Fruit fly (Drosophila melanogaster) whole organism, embryonic: Measurements from ENCODE around the gene CG3117.

Experiments used
- Bteb2 ChIP-seq: fragments of 200-800 bp; sonication (Bioruptor generic); optimal IDR thresholded peaks from 2 replicates; lab custom pipeline; 2016; ENCODE audit warnings: missing biosample characterization, missing genetic modification characterization
- CG10543 ChIP-seq: fragments of 200-800 bp; sonication (Bioruptor generic); optimal IDR thresholded peaks from 3 replicates; lab custom pipeline; 2017; ENCODE audit warnings: missing biosample characterization, mild to moderate bottlenecking, missing genetic modification characterization, moderate library complexity
- CG11085 ChIP-seq: fragments of 200-800 bp; sonication (Bioruptor generic); IDR thresholded peaks from 2 replicates; pipeline ENCODE4 v1.3.6; 2022; ENCODE audit warnings: missing biosample characterization, missing genetic modification characterization
- CG11504 ChIP-seq: fragments of 200-800 bp; sonication (Bioruptor generic); optimal IDR thresholded peaks from 3 replicates; lab custom pipeline; 2019; ENCODE audit warnings: missing biosample characterization, mild to moderate bottlenecking, missing genetic modification characterization, moderate library complexity
- CG12391 ChIP-seq: fragments of 200-800 bp; sonication (Bioruptor generic); optimal IDR thresholded peaks from 3 replicates; lab custom pipeline; 2018; ENCODE audit warnings: missing biosample characterization, mild to moderate bottlenecking, missing genetic modification characterization, moderate library complexity
- CG12769 ChIP-seq: fragments of 200-800 bp; sonication (Bioruptor generic); optimal IDR thresholded peaks from 2 replicates; lab custom pipeline; 2019; ENCODE audit warnings: missing biosample characterization, mild to moderate bottlenecking, missing genetic modification characterization, moderate library complexity
- CG14441 ChIP-seq: fragments of 200-800 bp; sonication (Bioruptor generic); IDR thresholded peaks from 2 replicates; pipeline ENCODE4 v1.3.6; 2022; ENCODE audit warnings: missing biosample characterization, missing genetic modification characterization
- CG17186 ChIP-seq: fragments of 200-800 bp; sonication (Bioruptor generic); optimal IDR thresholded peaks from 3 replicates; lab custom pipeline; 2017; ENCODE audit warnings: missing biosample characterization, missing genetic modification reagents, missing genetic modification characterization
- CG4617 ChIP-seq: fragments of 200-800 bp; sonication (Bioruptor generic); optimal IDR thresholded peaks from 3 replicates; lab custom pipeline; 2016; ENCODE audit warnings: missing biosample characterization, missing genetic modification characterization, borderline replicate concordance
- CG7928 ChIP-seq: fragments of 200-800 bp; sonication (Bioruptor generic); optimal IDR thresholded peaks from 2 replicates; lab custom pipeline; 2017; ENCODE audit warnings: missing biosample characterization, mild to moderate bottlenecking, missing genetic modification characterization
- Dip3 ChIP-seq: fragments of 200-800 bp; sonication (Bioruptor generic); optimal IDR thresholded peaks from 3 replicates; lab custom pipeline; 2016; ENCODE audit warnings: missing biosample characterization, missing genetic modification characterization
- H2.0 ChIP-seq: fragments of 200-800 bp; sonication (Bioruptor generic); IDR thresholded peaks from 2 replicates; pipeline ENCODE4 v1.3.6; 2022; ENCODE audit warnings: missing biosample characterization, missing genetic modification characterization
- HLH3B ChIP-seq: fragments of 200-800 bp; sonication (Bioruptor generic); IDR thresholded peaks from 2 replicates; pipeline ENCODE4 v1.3.6; 2022; ENCODE audit warnings: missing biosample characterization, missing genetic modification characterization
- Jarid2 ChIP-seq: fragments of 200-800 bp; sonication (Bioruptor generic); optimal IDR thresholded peaks from 3 replicates; lab custom pipeline; 2017; ENCODE audit warnings: mild to moderate bottlenecking, missing biosample characterization, missing genetic modification reagents, missing genetic modification characterization
- Mad ChIP-seq: fragments of 200-800 bp; sonication (Bioruptor generic); optimal IDR thresholded peaks from 2 replicates; lab custom pipeline; 2016; ENCODE audit warnings: missing biosample characterization, missing genetic modification characterization
- Meics ChIP-seq: fragments of 200-800 bp; sonication (Bioruptor generic); optimal IDR thresholded peaks from 2 replicates; lab custom pipeline; 2017; ENCODE audit warnings: missing biosample characterization, mild to moderate bottlenecking, missing genetic modification characterization
- Neu2 ChIP-seq: fragments of 200-800 bp; sonication (Bioruptor generic); optimal IDR thresholded peaks from 3 replicates; lab custom pipeline; 2016; ENCODE audit warnings: missing biosample characterization, missing genetic modification characterization, borderline replicate concordance
- NfI ChIP-seq: fragments of 200-800 bp; sonication (Bioruptor generic); optimal IDR thresholded peaks from 3 replicates; lab custom pipeline; 2018; ENCODE audit warnings: missing biosample characterization, mild to moderate bottlenecking, missing genetic modification characterization, moderate library complexity
- Oaz ChIP-seq: fragments of 200-800 bp; sonication (Bioruptor generic); IDR thresholded peaks from 2 replicates; pipeline ENCODE4 v1.3.6; 2022; ENCODE audit warnings: missing biosample characterization, missing genetic modification characterization
- YL-1 ChIP-seq: fragments of 200-800 bp; sonication (Bioruptor generic); optimal IDR thresholded peaks from 3 replicates; lab custom pipeline; 2017; ENCODE audit warnings: missing biosample characterization, mild to moderate bottlenecking, missing genetic modification characterization
- amos ChIP-seq: fragments of 200-800 bp; sonication (Bioruptor generic); IDR thresholded peaks from 2 replicates; pipeline ENCODE4 v1.3.6; 2022; ENCODE audit warnings: missing biosample characterization, missing genetic modification characterization; ENCODE audit not compliant: partially characterized antibody
- bab2 ChIP-seq: fragments of 200-800 bp; sonication (Bioruptor generic); optimal IDR thresholded peaks from 2 replicates; lab custom pipeline; 2016; ENCODE audit warnings: missing biosample characterization, missing genetic modification characterization
- bowl ChIP-seq: fragments of 200-800 bp; sonication (Bioruptor generic); IDR thresholded peaks from 2 replicates; pipeline ENCODE4 v1.3.6; 2022; ENCODE audit warnings: missing biosample characterization, missing genetic modification characterization
- chinmo ChIP-seq: fragments of 200-800 bp; sonication (Bioruptor generic); IDR thresholded peaks from 4 replicates; pipeline ENCODE4 v1.3.6; 2022; ENCODE audit warnings: missing biosample characterization, missing genetic modification characterization; ENCODE audit not compliant: partially characterized antibody
- chn ChIP-seq: fragments of 200-800 bp; sonication (Bioruptor generic); optimal IDR thresholded peaks from 2 replicates; lab custom pipeline; 2016; ENCODE audit warnings: missing biosample characterization, missing genetic modification characterization
- crol ChIP-seq: fragments of 200-800 bp; sonication (Bioruptor generic); IDR thresholded peaks from 2 replicates; pipeline ENCODE4 v1.3.6; 2022; ENCODE audit warnings: missing biosample characterization, missing genetic modification characterization
- ewg ChIP-seq: fragments of 200-800 bp; sonication (Bioruptor generic); optimal IDR thresholded peaks from 3 replicates; lab custom pipeline; 2017; ENCODE audit warnings: mild to moderate bottlenecking, missing biosample characterization, missing genetic modification reagents, missing genetic modification characterization
- fru ChIP-seq: fragments of >200 bp; optimal IDR thresholded peaks from 2 replicates; lab custom pipeline; 2017
- gfzf ChIP-seq: fragments of 200-800 bp; sonication (Bioruptor generic); optimal IDR thresholded peaks from 2 replicates; lab custom pipeline; 2016; ENCODE audit warnings: missing biosample characterization, mild to moderate bottlenecking, missing genetic modification characterization, moderate library complexity
- kni ChIP-seq: fragments of 200-800 bp; sonication (Bioruptor generic); optimal IDR thresholded peaks from 3 replicates; lab custom pipeline; 2017; ENCODE audit warnings: mild to moderate bottlenecking, missing biosample characterization, missing genetic modification reagents, missing genetic modification characterization
- lilli ChIP-seq: fragments of 200-800 bp; sonication (Bioruptor generic); optimal IDR thresholded peaks from 3 replicates; lab custom pipeline; 2016; ENCODE audit warnings: missing biosample characterization, missing genetic modification characterization
- lov ChIP-seq, 2 experiments: fragments of 200-800 bp in 1 of 2; fragments of >200 bp in 1 of 2; sonication (Bioruptor generic) in 1 of 2; IDR thresholded peaks in 1 of 2; optimal IDR thresholded peaks in 1 of 2; 2 replicates in 1 of 2; 3 replicates in 1 of 2; pipeline versions ENCODE4 v1.3.6 to Lab custom; 2017 to 2022; ENCODE audit warnings: missing biosample characterization in 1 of 2, missing genetic modification characterization in 1 of 2
- nerfin-1 ChIP-seq: fragments of 200-800 bp; sonication (Bioruptor generic); optimal IDR thresholded peaks from 3 replicates; lab custom pipeline; 2019; ENCODE audit warnings: missing biosample characterization, mild to moderate bottlenecking, missing genetic modification characterization, moderate library complexity
- psq ChIP-seq: fragments of 200-800 bp; sonication (Bioruptor generic); optimal IDR thresholded peaks from 2 replicates; lab custom pipeline; 2017; ENCODE audit warnings: missing biosample characterization, missing genetic modification characterization
- ranshi ChIP-seq: fragments of 200-800 bp; sonication (Bioruptor generic); IDR thresholded peaks from 2 replicates; pipeline ENCODE4 v1.3.6; 2022; ENCODE audit warnings: missing biosample characterization, missing genetic modification characterization
- row ChIP-seq: fragments of 200-800 bp; sonication (Bioruptor generic); IDR thresholded peaks from 3 replicates; pipeline ENCODE4 v1.3.6; 2022; ENCODE audit warnings: missing biosample characterization, missing genetic modification characterization
- sd ChIP-seq: fragments of 200-800 bp; sonication (Bioruptor generic); optimal IDR thresholded peaks from 3 replicates; lab custom pipeline; 2018; ENCODE audit warnings: missing biosample characterization, mild to moderate bottlenecking, missing genetic modification characterization, moderate library complexity
- sens-2 ChIP-seq: fragments of 200-800 bp; sonication (Bioruptor generic); IDR thresholded peaks from 2 replicates; pipeline ENCODE4 v1.3.6; 2022; ENCODE audit warnings: missing biosample characterization, missing genetic modification characterization
- sim ChIP-seq: fragments of 200-800 bp; sonication (Bioruptor generic); IDR thresholded peaks from 2 replicates; pipeline ENCODE4 v1.3.6; 2022; ENCODE audit warnings: missing biosample characterization, missing genetic modification characterization
- sqz ChIP-seq: fragments of 200-800 bp; sonication (Bioruptor generic); optimal IDR thresholded peaks from 3 replicates; lab custom pipeline; 2018; ENCODE audit warnings: missing biosample characterization, mild to moderate bottlenecking, missing genetic modification characterization
- tll ChIP-seq, 2 experiments: fragments of 200-800 bp in 1 of 2; fragments of >200 bp in 1 of 2; sonication (Bioruptor generic) in 1 of 2; optimal IDR thresholded peaks; 2 replicates each; lab custom pipeline; 2017 to 2019; ENCODE audit warnings: missing biosample characterization in 2 of 2, missing genetic modification characterization in 2 of 2, mild to moderate bottlenecking in 1 of 2, moderate library complexity in 1 of 2
- tna ChIP-seq: fragments of 200-800 bp; sonication (Bioruptor generic); IDR thresholded peaks from 2 replicates; pipeline ENCODE4 v1.3.6; 2022; ENCODE audit warnings: missing biosample characterization, missing genetic modification characterization; ENCODE audit not compliant: partially characterized antibody

CG3117 gene

DNA sequence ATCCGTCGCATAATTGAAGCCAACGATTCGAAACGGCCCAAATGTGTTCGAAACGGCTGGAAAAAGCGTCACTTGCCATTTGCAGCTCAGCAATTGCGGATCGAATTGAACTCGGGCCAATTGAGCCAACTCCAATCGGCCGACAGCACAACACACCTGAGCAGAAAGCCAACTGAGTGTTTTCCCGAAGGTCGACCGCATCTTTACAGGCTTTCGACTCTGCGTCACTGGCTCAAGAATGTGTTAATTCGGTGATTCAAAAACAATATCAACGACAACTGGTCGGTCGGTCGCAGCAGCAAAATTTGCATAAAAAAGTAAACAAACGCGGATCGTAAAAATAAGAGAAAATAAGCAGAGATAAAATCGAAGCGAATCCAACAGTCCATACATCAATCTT, 6.7 kb downstream of the CG3117 start (continued):
- no peak for TF ChIP-seq CG4617 (GFP tag; lab: Kevin White, UChicago)
- TF ChIP-seq CG7928 (GFP tag; lab: Kevin White, UChicago) = no peak
- no peak for TF ChIP-seq fru
- TF ChIP-seq CG12391 (tag; lab: Kevin White, UChicago) = no peak
- no peak for TF ChIP-seq sens-2 (GFP tag; lab: Robert Waterston, UW)
- TF ChIP-seq psq (GFP tag; lab: Kevin White, UChicago) = no peak
- no peak for TF ChIP-seq Jarid2
- TF ChIP-seq sd (tag; lab: Kevin White, UChicago) = peak; percentile 93
- no peak for TF ChIP-seq Meics (GFP tag; lab: Kevin White, UChicago)
- TF ChIP-seq chinmo (GFP tag; lab: Robert Waterston, UW) = peak; percentile 81; the same call in 1 of the 4 replicates
- no peak for TF ChIP-seq Oaz (GFP tag; lab: Robert Waterston, UW)
- TF ChIP-seq amos = no peak
- TF ChIP-seq Dip3 (GFP tag; lab: Kevin White, UChicago) = no peak
- no peak for TF ChIP-seq Mad
- TF ChIP-seq ewg (GFP tag; lab: Kevin White, UChicago) = no peak
- no peak for TF ChIP-seq H2.0
- no peak for TF ChIP-seq HLH3B
- TF ChIP-seq NfI (GFP tag; lab: Kevin White, UChicago) = no peak

DNA sequence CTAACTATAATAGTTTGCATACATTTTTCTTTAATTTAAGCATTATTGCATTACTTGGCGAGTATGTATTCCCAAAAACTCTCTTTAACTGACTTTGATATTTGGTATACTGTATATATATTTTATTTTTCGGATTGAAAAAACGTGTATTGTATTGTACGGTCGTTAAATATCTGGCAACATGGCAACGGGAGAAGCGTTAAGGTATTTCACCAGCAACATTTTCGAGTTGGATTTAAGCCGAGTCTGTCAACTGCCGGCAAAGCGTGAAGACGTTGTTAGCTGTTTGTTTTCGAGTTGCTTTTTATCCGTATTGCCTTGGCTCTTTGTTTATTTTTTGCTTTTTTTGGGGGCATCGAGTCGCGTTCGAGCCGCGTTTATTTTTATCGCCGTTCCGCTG, 7.2 kb downstream of the CG3117 start, which contains the start of gene CG2975:
CG2975 (plus strand) TSS at position 275 of the 400 bp plus-strand sequence.
- TF ChIP-seq chn (GFP tag; lab: Kevin White, UChicago) (no peak), Bteb2 (GFP tag; lab: Kevin White, UChicago) (no peak), crol (GFP tag; lab: Robert Waterston, UW) (no peak), tll (GFP tag; optimal IDR thresholded peaks at IDR 0.05; lab: Kevin White, UChicago) (no peak), nerfin-1 (tag; lab: Kevin White, UChicago) (no peak), Neu2 (GFP tag; lab: Kevin White, UChicago) (no peak), CG12769 (tag; lab: Kevin White, UChicago) (no peak), row (GFP tag; lab: Robert Waterston, UW) (0 out of 3 replicates have a peak, but pooled peaks have one; percentile 24), Oaz (GFP tag; lab: Robert Waterston, UW) (no peak), lilli (GFP tag; lab: Kevin White, UChicago) (no peak), sim (GFP tag; lab: Robert Waterston, UW) (no peak), CG11085 (GFP tag; lab: Robert Waterston, UW) (no peak), bab2 (GFP tag; lab: Kevin White, UChicago) (no peak), sqz (GFP tag; lab: Kevin White, UChicago) (peak; percentile 17), CG17186 (GFP tag; lab: Kevin White, UChicago) (no peak), tna (no peak), CG14441 (no peak), lov (optimal IDR thresholded peaks at IDR 0.05; lab: Kevin White, UChicago) (no peak), lov (GFP tag; IDR thresholded peaks at IDR 0.05; lab: Robert Waterston, UW) (no peak), bowl (GFP tag; lab: Robert Waterston, UW) (no peak), kni (peak; percentile 33), CG11504 (tag; lab: Kevin White, UChicago) (peak; percentile 94), ranshi (GFP tag; lab: Robert Waterston, UW) (0 out of 2 replicates have a peak, but pooled peaks have one; percentile 21), CG10543 (GFP tag; lab: Kevin White, UChicago) (peak; percentile 56), amos (no peak), gfzf (GFP tag; lab: Kevin White, UChicago) (peak; percentile 31), YL-1 (GFP tag; lab: Kevin White, UChicago) (no peak)
- TF ChIP-seq, all 482 proteins: peak for 7
